Fruit fly (Drosophila melanogaster) whole organism, embryonic: ENCODE measurements around the gene CG10383.

Experiments
- ATbp ChIP-seq: fragments of 200-800 bp; sonication (Bioruptor generic); optimal IDR thresholded peaks from 2 replicates; lab custom pipeline; 2017; ENCODE audit warnings: missing biosample characterization, mild to moderate bottlenecking, missing genetic modification characterization, missing genetic modification reagents
- CG10321 ChIP-seq: fragments of 200-800 bp; sonication (Bioruptor generic); IDR thresholded peaks from 2 replicates; pipeline ENCODE4 v1.3.6; 2022; ENCODE audit warnings: missing biosample characterization, missing genetic modification characterization
- CG12299 ChIP-seq: fragments of 200-800 bp; sonication (Bioruptor generic); optimal IDR thresholded peaks from 2 replicates; lab custom pipeline; 2018; ENCODE audit warnings: missing biosample characterization, mild to moderate bottlenecking, missing genetic modification characterization
- CG14441 ChIP-seq: fragments of 200-800 bp; sonication (Bioruptor generic); IDR thresholded peaks from 2 replicates; pipeline ENCODE4 v1.3.6; 2022; ENCODE audit warnings: missing biosample characterization, missing genetic modification characterization
- CG14860 ChIP-seq: fragments of 200-800 bp; sonication (Bioruptor generic); IDR thresholded peaks from 3 replicates; pipeline ENCODE4 v1.3.6; 2022; ENCODE audit warnings: missing biosample characterization, missing genetic modification characterization; ENCODE audit not compliant: partially characterized antibody
- CG16813 ChIP-seq: fragments of 200-800 bp; sonication (Bioruptor generic); IDR thresholded peaks from 3 replicates; pipeline ENCODE4 v1.3.6; 2022; ENCODE audit warnings: missing biosample characterization, missing genetic modification characterization; ENCODE audit not compliant: partially characterized antibody
- CG17612 ChIP-seq: fragments of 200-800 bp; sonication (Bioruptor generic); IDR thresholded peaks from 2 replicates; pipeline ENCODE4 v1.3.6; 2022; ENCODE audit warnings: missing biosample characterization, missing genetic modification characterization
- CG17802 ChIP-seq: fragments of 200-800 bp; sonication (Bioruptor generic); optimal IDR thresholded peaks from 2 replicates; lab custom pipeline; 2018; ENCODE audit warnings: missing biosample characterization, mild to moderate bottlenecking, missing genetic modification characterization, moderate library complexity
- CG2875 ChIP-seq: fragments of 200-800 bp; sonication (Bioruptor generic); optimal IDR thresholded peaks from 2 replicates; lab custom pipeline; 2017; ENCODE audit warnings: missing biosample characterization, mild to moderate bottlenecking, missing genetic modification characterization, missing genetic modification reagents
- CG2889 ChIP-seq: fragments of 200-800 bp; sonication (Bioruptor generic); IDR thresholded peaks from 3 replicates; pipeline ENCODE4 v1.3.6; 2022; ENCODE audit warnings: missing biosample characterization, missing genetic modification characterization
- CG4328 ChIP-seq: fragments of 200-800 bp; sonication (Bioruptor generic); optimal IDR thresholded peaks from 3 replicates; lab custom pipeline; 2017; ENCODE audit warnings: missing biosample characterization, missing genetic modification reagents, missing genetic modification characterization
- CG7357 ChIP-seq: fragments of 200-800 bp; sonication (Bioruptor generic); IDR thresholded peaks from 3 replicates; pipeline ENCODE4 v1.3.6; 2022; ENCODE audit warnings: missing biosample characterization, missing genetic modification characterization
- CG9876 ChIP-seq: fragments of 200-800 bp; sonication (Bioruptor generic); optimal IDR thresholded peaks from 2 replicates; lab custom pipeline; 2016; ENCODE audit warnings: missing biosample characterization, missing genetic modification characterization
- CrebB ChIP-seq: fragments of 200-800 bp; sonication (Bioruptor generic); optimal IDR thresholded peaks from 3 replicates; lab custom pipeline; 2018; ENCODE audit warnings: missing biosample characterization, mild to moderate bottlenecking, missing genetic modification characterization
- D19B ChIP-seq: fragments of 200-800 bp; sonication (Bioruptor generic); optimal IDR thresholded peaks from 2 replicates; lab custom pipeline; 2017; ENCODE audit warnings: missing biosample characterization, mild to moderate bottlenecking, missing genetic modification characterization
- Eip74EF ChIP-seq, 2 experiments: fragments of 200-800 bp in 1 of 2; fragments of >200 bp in 1 of 2; sonication (Bioruptor generic) in 1 of 2; optimal IDR thresholded peaks; 2 replicates each; lab custom pipeline; 2017 to 2019; ENCODE audit warnings: missing biosample characterization in 2 of 2, missing genetic modification characterization in 2 of 2, mild to moderate bottlenecking in 1 of 2, moderate library complexity in 1 of 2
- H15 ChIP-seq: fragments of 200-800 bp; sonication (Bioruptor generic); IDR thresholded peaks from 3 replicates; pipeline ENCODE4 v1.3.6; 2022; ENCODE audit warnings: missing biosample characterization, missing genetic modification characterization
- HLHmδ ChIP-seq: fragments of 200-800 bp; sonication (Bioruptor generic); optimal IDR thresholded peaks from 2 replicates; lab custom pipeline; 2018; ENCODE audit warnings: missing biosample characterization, mild to moderate bottlenecking, missing genetic modification characterization, moderate library complexity
- HmgD ChIP-seq: fragments of 200-800 bp; sonication (Bioruptor generic); optimal IDR thresholded peaks from 3 replicates; lab custom pipeline; 2016; ENCODE audit warnings: missing biosample characterization, missing genetic modification characterization
- Hmr ChIP-seq: fragments of 200-800 bp; sonication (Bioruptor generic); optimal IDR thresholded peaks from 3 replicates; lab custom pipeline; 2017; ENCODE audit warnings: mild to moderate bottlenecking, missing biosample characterization, missing genetic modification reagents, missing genetic modification characterization
- Jarid2 ChIP-seq: fragments of 200-800 bp; sonication (Bioruptor generic); optimal IDR thresholded peaks from 3 replicates; lab custom pipeline; 2017; ENCODE audit warnings: mild to moderate bottlenecking, missing biosample characterization, missing genetic modification reagents, missing genetic modification characterization
- Lim3 ChIP-seq: fragments of 200-800 bp; sonication (Bioruptor generic); IDR thresholded peaks from 2 replicates; pipeline ENCODE4 v1.3.6; 2022; ENCODE audit warnings: missing biosample characterization, missing genetic modification characterization
- Max ChIP-seq: fragments of 200-800 bp; sonication (Bioruptor generic); optimal IDR thresholded peaks from 2 replicates; lab custom pipeline; 2016; ENCODE audit warnings: missing biosample characterization, mild to moderate bottlenecking, missing genetic modification characterization
- Nf-YB ChIP-seq: fragments of 200-800 bp; sonication (Bioruptor generic); optimal IDR thresholded peaks from 3 replicates; lab custom pipeline; 2019; ENCODE audit warnings: missing biosample characterization, mild to moderate bottlenecking, missing genetic modification characterization, moderate library complexity
- Pdp1 ChIP-seq, 2 experiments: fragments of 200-800 bp; sonication (Bioruptor generic); optimal IDR thresholded peaks; 3 replicates each; lab custom pipeline; 2016; ENCODE audit warnings: missing biosample characterization in 2 of 2, missing genetic modification characterization in 2 of 2, mild to moderate bottlenecking in 1 of 2, moderate library complexity in 1 of 2
- Six4 ChIP-seq: fragments of 200-800 bp; sonication (Bioruptor generic); optimal IDR thresholded peaks from 2 replicates; lab custom pipeline; 2016; ENCODE audit warnings: missing biosample characterization, missing genetic modification characterization
- amos ChIP-seq: fragments of 200-800 bp; sonication (Bioruptor generic); IDR thresholded peaks from 2 replicates; pipeline ENCODE4 v1.3.6; 2022; ENCODE audit warnings: missing biosample characterization, missing genetic modification characterization; ENCODE audit not compliant: partially characterized antibody
- aop ChIP-seq: fragments of 200-800 bp; sonication (Bioruptor generic); IDR thresholded peaks from 2 replicates; pipeline ENCODE4 v1.3.6; 2022; ENCODE audit warnings: missing biosample characterization, missing genetic modification characterization
- ash1 ChIP-seq: fragments of 200-800 bp; sonication (Bioruptor generic); optimal IDR thresholded peaks from 2 replicates; lab custom pipeline; 2018; ENCODE audit warnings: missing biosample characterization, mild to moderate bottlenecking, missing genetic modification characterization
- ato ChIP-seq: fragments of 200-800 bp; sonication (Bioruptor generic); IDR thresholded peaks from 2 replicates; pipeline ENCODE4 v1.3.6; 2022; ENCODE audit warnings: missing biosample characterization, missing genetic modification characterization; ENCODE audit not compliant: partially characterized antibody
- cad ChIP-seq: fragments of >200 bp; optimal IDR thresholded peaks from 2 replicates; lab custom pipeline; 2017; ENCODE audit warnings: missing biosample characterization, missing genetic modification characterization
- dmrt11E ChIP-seq: fragments of 200-800 bp; sonication (Bioruptor generic); optimal IDR thresholded peaks from 3 replicates; lab custom pipeline; 2018; ENCODE audit warnings: missing biosample characterization, mild to moderate bottlenecking, missing genetic modification characterization, moderate library complexity
- fd64A ChIP-seq: fragments of 200-800 bp; sonication (Bioruptor generic); optimal IDR thresholded peaks from 3 replicates; lab custom pipeline; 2018; ENCODE audit warnings: missing biosample characterization, mild to moderate bottlenecking, missing genetic modification characterization
- gsb ChIP-seq: fragments of 200-800 bp; sonication (Bioruptor generic); IDR thresholded peaks from 2 replicates; pipeline ENCODE4 v1.3.6; 2022; ENCODE audit warnings: missing biosample characterization, missing genetic modification characterization
- gsb-n ChIP-seq: fragments of 200-800 bp; sonication (Bioruptor generic); optimal IDR thresholded peaks from 3 replicates; lab custom pipeline; 2018; ENCODE audit warnings: missing biosample characterization, mild to moderate bottlenecking, missing genetic modification characterization
- hbn ChIP-seq: fragments of 200-800 bp; sonication (Bioruptor generic); IDR thresholded peaks from 2 replicates; pipeline ENCODE4 v1.3.6; 2022; ENCODE audit warnings: missing biosample characterization, missing genetic modification characterization; ENCODE audit not compliant: partially characterized antibody
- mirr ChIP-seq: fragments of 200-800 bp; sonication (Bioruptor generic); optimal IDR thresholded peaks from 3 replicates; lab custom pipeline; 2018; ENCODE audit warnings: missing biosample characterization, mild to moderate bottlenecking, missing genetic modification characterization
- nerfin-2 ChIP-seq: fragments of 200-800 bp; sonication (Bioruptor generic); IDR thresholded peaks from 2 replicates; pipeline ENCODE4 v1.3.6; 2022; ENCODE audit warnings: missing biosample characterization, missing genetic modification characterization; ENCODE audit not compliant: partially characterized antibody
- peb ChIP-seq: fragments of 200-800 bp; sonication (Bioruptor generic); IDR thresholded peaks from 2 replicates; pipeline ENCODE4 v1.3.6; 2022; ENCODE audit warnings: missing biosample characterization, missing genetic modification characterization
- scrt ChIP-seq: fragments of 200-800 bp; sonication (Bioruptor generic); optimal IDR thresholded peaks from 2 replicates; lab custom pipeline; 2018; ENCODE audit warnings: missing biosample characterization, mild to moderate bottlenecking, missing genetic modification characterization, moderate library complexity
- seq ChIP-seq: fragments of 200-800 bp; sonication (Bioruptor generic); IDR thresholded peaks from 2 replicates; pipeline ENCODE4 v1.3.6; 2022; ENCODE audit warnings: missing biosample characterization, missing genetic modification characterization
- stwl ChIP-seq: fragments of 200-800 bp; sonication (Bioruptor generic); optimal IDR thresholded peaks from 3 replicates; lab custom pipeline; 2018; ENCODE audit warnings: missing biosample characterization, mild to moderate bottlenecking, missing genetic modification characterization, moderate library complexity
- trem ChIP-seq: fragments of 200-800 bp; optimal IDR thresholded peaks from 3 replicates; lab custom pipeline; 2019; ENCODE audit warnings: missing biosample characterization, mild to moderate bottlenecking, missing genetic modification characterization, moderate library complexity
- vnd ChIP-seq: fragments of 200-800 bp; sonication (Bioruptor generic); IDR thresholded peaks from 3 replicates; pipeline ENCODE4 v1.3.6; 2022; ENCODE audit warnings: missing biosample characterization, missing genetic modification characterization; ENCODE audit not compliant: partially characterized antibody
- wek ChIP-seq: fragments of 200-800 bp; sonication (Bioruptor generic); optimal IDR thresholded peaks from 3 replicates; lab custom pipeline; 2018; ENCODE audit warnings: missing biosample characterization, mild to moderate bottlenecking, missing genetic modification characterization, moderate library complexity
- wor ChIP-seq: fragments of 200-800 bp; sonication (Bioruptor generic); IDR thresholded peaks from 2 replicates; pipeline ENCODE4 v1.3.6; 2022; ENCODE audit warnings: missing biosample characterization, missing genetic modification characterization
- z ChIP-seq: fragments of 200-800 bp; sonication (Bioruptor generic); IDR thresholded peaks from 3 replicates; pipeline ENCODE4 v1.3.6; 2022; ENCODE audit warnings: missing biosample characterization, missing genetic modification characterization
- zen2 ChIP-seq: fragments of 200-800 bp; sonication (Bioruptor generic); IDR thresholded peaks from 3 replicates; pipeline ENCODE4 v1.3.6; 2022; ENCODE audit warnings: missing biosample characterization, missing genetic modification characterization; ENCODE audit not compliant: partially characterized antibody

CG10383 gene

DNA sequence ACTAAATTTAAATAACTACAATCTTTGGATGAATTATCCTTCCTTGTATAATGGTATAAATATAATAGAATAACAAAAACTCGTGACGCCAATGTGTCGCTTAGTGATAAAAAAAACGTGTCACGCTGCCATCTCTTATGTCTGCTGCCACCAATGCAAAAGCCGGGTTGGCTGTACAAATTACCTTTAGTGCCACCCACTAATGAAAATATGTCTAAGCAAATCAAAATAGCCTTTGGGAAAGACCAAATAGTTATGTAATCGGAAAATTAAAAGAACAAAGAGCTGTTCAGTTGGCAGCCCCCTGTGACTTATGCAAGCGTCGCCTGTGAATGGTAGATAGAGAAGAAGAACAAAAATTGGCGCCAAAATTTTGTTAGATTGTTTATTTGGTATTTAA is 6.0 kb downstream of the CG10383 start, which contains the start of gene CG10336 (continued):
- TF ChIP-seq CG7357 (GFP tag; lab: Robert Waterston, UW) = no peak
- TF ChIP-seq Eip74EF (GFP tag; optimal IDR thresholded peaks at IDR 0.05; lab: Kevin White, UChicago) = no peak
- TF ChIP-seq Max (GFP tag; lab: Kevin White, UChicago) = no peak
- no peak for TF ChIP-seq stwl (tag; lab: Kevin White, UChicago)
- TF ChIP-seq Jarid2 = no peak
- no peak for TF ChIP-seq CG14441 (GFP tag; lab: Robert Waterston, UW)
- TF ChIP-seq CG2889 (GFP tag; lab: Robert Waterston, UW) = no peak
- TF ChIP-seq CG9876 (GFP tag; lab: Kevin White, UChicago) = no peak
- TF ChIP-seq ato (GFP tag; lab: Robert Waterston, UW) = 0 out of 2 replicates have a peak, but pooled peaks have one; percentile 25
- TF ChIP-seq wek (GFP tag; lab: Kevin White, UChicago) = no peak
- no peak for TF ChIP-seq fd64A (GFP tag; lab: Kevin White, UChicago)
- no peak for TF ChIP-seq Hmr (GFP tag; lab: Kevin White, UChicago)
- no peak for TF ChIP-seq gsb-n
- no peak for TF ChIP-seq ATbp
- peak; percentile 62; the same call in 1 of the 2 replicates for TF ChIP-seq amos (GFP tag; lab: Robert Waterston, UW)
- no peak; the same call in 2 of the 3 replicates for TF ChIP-seq CG14860 (GFP tag; lab: Robert Waterston, UW)
- TF ChIP-seq CG10321 (GFP tag; lab: Robert Waterston, UW) = no peak
- TF ChIP-seq trem (tag; lab: Kevin White, UChicago) = peak; percentile 98
- TF ChIP-seq gsb (GFP tag; lab: Robert Waterston, UW) = no peak
- no peak for TF ChIP-seq nerfin-2
- TF ChIP-seq CG16813 = peak; percentile 49
- no peak for TF ChIP-seq CG2875 (GFP tag; lab: Kevin White, UChicago)
- TF ChIP-seq H15 = no peak
- no peak for TF ChIP-seq ash1 (GFP tag; lab: Kevin White, UChicago)
- TF ChIP-seq CrebB = no peak
- TF ChIP-seq cad = no peak
- peak in 1 of 2 experiments; percentile 100 for TF ChIP-seq Pdp1 (GFP tag; optimal IDR thresholded peaks at IDR 0.05; lab: Kevin White, UChicago)
- TF ChIP-seq zen2 (GFP tag; lab: Robert Waterston, UW) = peak; percentile 57; the same call in 1 of the 3 replicates
- TF ChIP-seq scrt (GFP tag; lab: Kevin White, UChicago) = no peak
- TF ChIP-seq seq (GFP tag; lab: Robert Waterston, UW) = no peak
- TF ChIP-seq D19B (GFP tag; lab: Kevin White, UChicago) = no peak
- no peak for TF ChIP-seq aop (GFP tag; lab: Robert Waterston, UW)
- TF ChIP-seq Six4 (GFP tag; lab: Kevin White, UChicago) = no peak
- no peak for TF ChIP-seq HmgD (GFP tag; lab: Kevin White, UChicago)
- no peak for TF ChIP-seq CG4328 (GFP tag; lab: Kevin White, UChicago)
- TF ChIP-seq CG12299 (tag; lab: Kevin White, UChicago) = no peak
- no peak for TF ChIP-seq HLHmδ (GFP tag; lab: Kevin White, UChicago)
- no peak for TF ChIP-seq CG17802 (tag; lab: Kevin White, UChicago)
- no peak; the same call in 2 of the 3 replicates for TF ChIP-seq vnd (GFP tag; lab: Robert Waterston, UW)
- TF ChIP-seq dmrt11E (tag; lab: Kevin White, UChicago) = no peak
- peak; percentile 59 for TF ChIP-seq hbn (GFP tag; lab: Robert Waterston, UW)
- no peak for TF ChIP-seq wor
- no peak for TF ChIP-seq CG17612 (GFP tag; lab: Robert Waterston, UW)
- no peak for TF ChIP-seq peb (GFP tag; lab: Robert Waterston, UW)
- no peak for TF ChIP-seq mirr (GFP tag; lab: Kevin White, UChicago)
- no peak for TF ChIP-seq Lim3 (GFP tag; lab: Robert Waterston, UW)
- no peak for TF ChIP-seq z (GFP tag; lab: Robert Waterston, UW)
- TF ChIP-seq Nf-YB = peak; percentile 2
